Fruit fly (Drosophila melanogaster) S2 (cell line): ENCODE measurements around the gene grn.

ENCODE experiments used
- CG8478 ChIP-seq: fragments of >200 bp; optimal IDR thresholded peaks from 2 replicates; lab custom pipeline; 2018
- CTCF ChIP-seq, 2 experiments: fragments of >200 bp; optimal IDR thresholded peaks; 2 replicates each; lab custom pipeline; 2018

- TF ChIP-seq CTCF (optimal IDR thresholded peaks at IDR 0.05; lab: Kevin White, UChicago) (no peak), CG8478 (lab: Kevin White, UChicago) (no peak)
These were observed 22.1 kb upstream of the grn start for dm6 chr3R:8203367-8203766.
